Fruit fly (Drosophila melanogaster) whole organism, wandering third instar larva: ENCODE measurements around the gene Gr8a.

Experiments used
- Abd-B ChIP-seq: fragments of >200 bp; optimal IDR thresholded peaks from 2 replicates; lab custom pipeline; 2017; ENCODE audit warnings: missing biosample characterization, missing genetic modification characterization
- GATAd ChIP-seq: sonication (Bioruptor generic); optimal IDR thresholded peaks from 2 replicates; lab custom pipeline; 2016; ENCODE audit warnings: missing biosample characterization, missing genetic modification characterization
- HLH106 ChIP-seq: fragments of 200-800 bp; optimal IDR thresholded peaks from 3 replicates; lab custom pipeline; 2019; ENCODE audit warnings: missing biosample characterization, mild to moderate bottlenecking, missing genetic modification characterization, moderate library complexity
- Hr78 ChIP-seq: fragments of >200 bp; optimal IDR thresholded peaks from 2 replicates; lab custom pipeline; 2017; ENCODE audit warnings: missing biosample characterization, missing genetic modification characterization
- Hr83 ChIP-seq: fragments of 200-300 bp; sonication (Bioruptor generic); optimal IDR thresholded peaks from 2 replicates; lab custom pipeline; 2016; ENCODE audit warnings: missing biosample characterization, mild to moderate bottlenecking, missing genetic modification characterization, moderate library complexity; ENCODE audit not compliant: poor library complexity, severe bottlenecking
- Jra ChIP-seq: sonication (Bioruptor generic); optimal IDR thresholded peaks from 2 replicates; lab custom pipeline; 2016; ENCODE audit warnings: missing biosample characterization, missing genetic modification characterization
- OdsH ChIP-seq: fragments of 200-800 bp; sonication (Bioruptor generic); optimal IDR thresholded peaks from 2 replicates; lab custom pipeline; 2016; ENCODE audit warnings: missing biosample characterization, mild to moderate bottlenecking, missing genetic modification characterization
- dmrt93B ChIP-seq: fragments of 200-800 bp; sonication (Bioruptor generic); optimal IDR thresholded peaks from 2 replicates; lab custom pipeline; 2018; ENCODE audit warnings: missing biosample characterization, mild to moderate bottlenecking, missing genetic modification characterization
- ey ChIP-seq: fragments of 200-800 bp; sonication (Bioruptor generic); optimal IDR thresholded peaks from 2 replicates; lab custom pipeline; 2016; ENCODE audit warnings: missing biosample characterization, missing genetic modification characterization
- h ChIP-seq: fragments of 200-800 bp; sonication (Bioruptor generic); optimal IDR thresholded peaks from 3 replicates; lab custom pipeline; 2016; ENCODE audit warnings: missing biosample characterization, mild to moderate bottlenecking, missing genetic modification characterization
- psq ChIP-seq: fragments of 200-800 bp; sonication (Bioruptor generic); optimal IDR thresholded peaks from 3 replicates; lab custom pipeline; 2017; ENCODE audit warnings: missing biosample characterization, mild to moderate bottlenecking, missing genetic modification characterization, moderate library complexity
- rgr ChIP-seq: fragments of 200-800 bp; sonication (Bioruptor generic); optimal IDR thresholded peaks from 3 replicates; lab custom pipeline; 2016; ENCODE audit warnings: missing biosample characterization, mild to moderate bottlenecking, missing genetic modification characterization
- sage ChIP-seq: fragments of 200-800 bp; sonication (Bioruptor generic); optimal IDR thresholded peaks from 2 replicates; lab custom pipeline; 2016; ENCODE audit warnings: missing biosample characterization, mild to moderate bottlenecking, missing genetic modification characterization
- tai ChIP-seq: sonication (Bioruptor generic); optimal IDR thresholded peaks from 2 replicates; lab custom pipeline; 2016; ENCODE audit warnings: missing biosample characterization, missing genetic modification characterization

DNA sequence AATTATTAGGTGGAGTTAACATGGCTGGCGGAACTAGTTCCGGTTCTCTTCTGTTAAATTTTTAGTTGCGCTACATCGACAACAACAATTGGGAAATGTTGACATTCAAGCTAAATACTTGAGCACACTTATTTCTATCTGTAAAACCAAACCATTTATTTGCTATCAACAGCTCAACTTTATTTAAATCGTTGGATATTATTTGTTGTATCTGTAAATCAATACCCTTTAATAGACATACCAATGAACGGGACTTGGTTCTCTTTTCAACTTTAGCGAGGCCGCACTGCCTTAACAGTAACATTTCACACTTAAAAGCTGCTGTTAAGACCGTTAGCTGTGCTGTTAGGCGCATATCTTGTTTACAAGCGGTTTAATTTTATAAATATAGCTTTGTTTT is 33.3 kb upstream of the Gr8a start, which contains the start of gene CG12106:
- TF ChIP-seq ey (GFP tag; lab: Kevin White, UChicago) = peak; percentile 52
- TF ChIP-seq Hr78 (GFP tag; lab: Kevin White, UChicago) = no peak
- TF ChIP-seq HLH106 (tag; lab: Kevin White, UChicago) = peak; percentile 75
- TF ChIP-seq Jra (GFP tag; lab: Kevin White, UChicago) = no peak
- no peak for TF ChIP-seq sage (GFP tag; lab: Kevin White, UChicago)
- no peak for TF ChIP-seq tai (GFP tag; lab: Kevin White, UChicago)
- TF ChIP-seq Abd-B (GFP tag; lab: Kevin White, UChicago) = no peak
- peak; percentile 48 for TF ChIP-seq h (GFP tag; lab: Kevin White, UChicago)
- TF ChIP-seq GATAd (GFP tag; lab: Kevin White, UChicago) = no peak
- TF ChIP-seq Hr83 (GFP tag; lab: Kevin White, UChicago) = no peak
- TF ChIP-seq dmrt93B (GFP tag; lab: Kevin White, UChicago) = peak; percentile 34
- peak; percentile 8 for TF ChIP-seq psq (GFP tag; lab: Kevin White, UChicago)
- TF ChIP-seq OdsH = no peak
- peak; percentile 58 for TF ChIP-seq rgr
